Worm (Caenorhabditis elegans) whole organism, mixed stage, embryonic: ENCODE data around the gene T08G3.6.

Experiments used
- M03D4.4 ChIP-seq: sonication (generic microtip); optimal IDR thresholded peaks from 2 replicates; lab custom pipeline; 2017; ENCODE audit warnings: mild to moderate bottlenecking, missing genetic modification characterization, missing compliant biosample characterization
- bed-3 ChIP-seq: fragments of 200-800 bp; sonication (Bioruptor generic); optimal IDR thresholded peaks from 3 replicates; lab custom pipeline; 2018; ENCODE audit warnings: mild to moderate bottlenecking, missing genetic modification characterization, moderate library complexity, missing compliant biosample characterization
- blmp-1 ChIP-seq: fragments of 150-350 bp; optimal IDR thresholded peaks from 2 replicates; lab custom pipeline; 2014; ENCODE audit warnings: missing biosample characterization, missing genetic modification characterization
- ceh-39 ChIP-seq: fragments of 150-350 bp; optimal IDR thresholded peaks from 2 replicates; lab custom pipeline; 2014; ENCODE audit warnings: missing biosample characterization, missing genetic modification characterization
- ceh-43 ChIP-seq: fragments of 200-800 bp; sonication (Bioruptor generic); optimal IDR thresholded peaks from 2 replicates; lab custom pipeline; 2018; ENCODE audit warnings: mild to moderate bottlenecking, missing genetic modification characterization, moderate library complexity, missing compliant biosample characterization
- ceh-83 ChIP-seq: fragments of 200-800 bp; sonication (Bioruptor generic); optimal IDR thresholded peaks from 2 replicates; lab custom pipeline; 2018; ENCODE audit warnings: mild to moderate bottlenecking, missing genetic modification characterization, missing compliant biosample characterization
- cnd-1 ChIP-seq: fragments of 200-800 bp; sonication (Bioruptor generic); optimal IDR thresholded peaks from 2 replicates; lab custom pipeline; 2018; ENCODE audit warnings: mild to moderate bottlenecking, missing genetic modification characterization, missing compliant biosample characterization
- drap-1 ChIP-seq: fragments of 200-800 bp; sonication (Bioruptor generic); optimal IDR thresholded peaks from 3 replicates; lab custom pipeline; 2018; ENCODE audit warnings: mild to moderate bottlenecking, missing genetic modification characterization, missing compliant biosample characterization
- elt-3 ChIP-seq: fragments of 150-350 bp; optimal IDR thresholded peaks from 2 replicates; lab custom pipeline; 2014; ENCODE audit warnings: missing biosample characterization, missing genetic modification characterization
- flh-1 ChIP-seq: fragments of 200-800 bp; sonication (Bioruptor generic); optimal IDR thresholded peaks from 2 replicates; lab custom pipeline; 2018; ENCODE audit warnings: mild to moderate bottlenecking, missing genetic modification characterization, moderate library complexity, missing compliant biosample characterization
- ham-2 ChIP-seq: fragments of 200-800 bp; sonication (Bioruptor generic); optimal IDR thresholded peaks from 2 replicates; lab custom pipeline; 2018; ENCODE audit warnings: mild to moderate bottlenecking, missing genetic modification characterization, missing compliant biosample characterization
- hlh-1 ChIP-seq: fragments of 150-350 bp; optimal IDR thresholded peaks from 2 replicates; lab custom pipeline; 2014; ENCODE audit warnings: missing biosample characterization, missing genetic modification reagents, missing genetic modification characterization
- lin-13 ChIP-seq: fragments of 150-350 bp; optimal IDR thresholded peaks from 2 replicates; lab custom pipeline; 2014; ENCODE audit warnings: missing biosample characterization, missing genetic modification characterization
- lin-32 ChIP-seq: fragments of 200-800 bp; sonication (Bioruptor generic); optimal IDR thresholded peaks from 2 replicates; lab custom pipeline; 2018; ENCODE audit warnings: mild to moderate bottlenecking, missing genetic modification characterization, missing compliant biosample characterization
- lsy-2 ChIP-seq: fragments of 150-350 bp; optimal IDR thresholded peaks from 2 replicates; lab custom pipeline; 2014; ENCODE audit warnings: missing biosample characterization, missing genetic modification characterization
- mep-1 ChIP-seq: fragments of 150-350 bp; optimal IDR thresholded peaks from 2 replicates; lab custom pipeline; 2017; ENCODE audit warnings: missing biosample characterization, missing genetic modification reagents, missing genetic modification characterization, inconsistent platforms
- mls-2 ChIP-seq: sonication (generic microtip); optimal IDR thresholded peaks from 2 replicates; lab custom pipeline; 2016; ENCODE audit warnings: mild to moderate bottlenecking, missing genetic modification characterization, moderate library complexity, missing compliant biosample characterization
- nhr-12 ChIP-seq: fragments of 150-350 bp; optimal IDR thresholded peaks from 2 replicates; lab custom pipeline; 2014; ENCODE audit warnings: missing biosample characterization, missing genetic modification characterization
- nhr-2 ChIP-seq: fragments of 150-350 bp; optimal IDR thresholded peaks from 2 replicates; lab custom pipeline; 2014; ENCODE audit warnings: missing biosample characterization, missing genetic modification characterization
- nhr-237 ChIP-seq: fragments of 150-350 bp; optimal IDR thresholded peaks from 2 replicates; lab custom pipeline; 2014; ENCODE audit warnings: missing biosample characterization, missing genetic modification characterization
- nhr-28 ChIP-seq: fragments of 150-350 bp; optimal IDR thresholded peaks from 2 replicates; lab custom pipeline; 2014; ENCODE audit warnings: missing biosample characterization, missing genetic modification characterization
- nhr-76 ChIP-seq: sonication (generic microtip); optimal IDR thresholded peaks from 2 replicates; lab custom pipeline; 2017; ENCODE audit warnings: missing biosample characterization, missing genetic modification characterization
- pha-4 ChIP-seq: fragments of 150-350 bp; optimal IDR thresholded peaks from 2 replicates; lab custom pipeline; 2018; ENCODE audit warnings: missing biosample characterization, missing genetic modification reagents, missing genetic modification characterization
- sem-2 ChIP-seq: fragments of 200-800 bp; sonication (Bioruptor generic); optimal IDR thresholded peaks from 2 replicates; lab custom pipeline; 2018; ENCODE audit warnings: mild to moderate bottlenecking, missing genetic modification characterization, missing compliant biosample characterization
- snpc-4 ChIP-seq: fragments of 150-350 bp; optimal IDR thresholded peaks from 2 replicates; lab custom pipeline; 2014; ENCODE audit warnings: missing biosample characterization, missing genetic modification characterization
- tbx-8 ChIP-seq: fragments of 200-800 bp; sonication (Bioruptor generic); optimal IDR thresholded peaks from 2 replicates; lab custom pipeline; 2018; ENCODE audit warnings: mild to moderate bottlenecking, missing genetic modification characterization, moderate library complexity, missing compliant biosample characterization
- unc-39 ChIP-seq: fragments of 150-350 bp; optimal IDR thresholded peaks from 2 replicates; lab custom pipeline; 2014; ENCODE audit warnings: missing biosample characterization, missing genetic modification characterization
- unc-62 ChIP-seq: fragments of 150-350 bp; optimal IDR thresholded peaks from 2 replicates; lab custom pipeline; 2014; ENCODE audit warnings: missing biosample characterization, missing genetic modification reagents, missing genetic modification characterization
- ztf-11 ChIP-seq: fragments of 150-350 bp; optimal IDR thresholded peaks from 2 replicates; lab custom pipeline; 2014; ENCODE audit warnings: missing biosample characterization, missing genetic modification characterization

The T08G3.6 gene

ce11 chrV:16479275-16479674, 33.5 kb downstream of the T08G3.6 start, which contains the start of gene T08G3.11:
Gene T08G3.11 (minus strand): TSS chrV:16479375.
- TF ChIP-seq lin-32 (GFP tag; lab: Kevin White, UChicago) (no peak), nhr-237 (tag; lab: Kevin White, UChicago) (no peak), drap-1 (GFP tag; lab: Kevin White, UChicago) (no peak), nhr-2 (tag; lab: Kevin White, UChicago) (no peak), ceh-39 (no peak), unc-62 (GFP tag; lab: Kevin White, UChicago) (no peak), elt-3 (tag; lab: Kevin White, UChicago) (no peak), flh-1 (no peak), ceh-43 (GFP tag; lab: Kevin White, UChicago) (no peak), tbx-8 (no peak), mep-1 (no peak), cnd-1 (no peak), nhr-28 (tag; lab: Kevin White, UChicago) (no peak), snpc-4 (no peak), sem-2 (GFP tag; lab: Kevin White, UChicago) (no peak)

ce11 chrV:16480919-16481630, 35.3 kb downstream of the T08G3.6 start, which contains the start of the genes F57E7.4 and spig-6:
Gene F57E7.4 (minus strand): TSS chrV:16481019.
Gene spig-6 (plus strand): TSS chrV:16481580.
- TF ChIP-seq ceh-83 (GFP tag; lab: Kevin White, UChicago) (no peak), M03D4.4 (no peak), elt-3 (tag; lab: Kevin White, UChicago) (no peak), nhr-2 (tag; lab: Kevin White, UChicago) (no peak), nhr-12 (no peak), unc-62 (GFP tag; lab: Kevin White, UChicago) (no peak), nhr-76 (tag; lab: Kevin White, UChicago) (no peak), flh-1 (no peak), hlh-1 (no peak), ceh-43 (GFP tag; lab: Kevin White, UChicago) (no peak), lin-32 (GFP tag; lab: Kevin White, UChicago) (no peak), pha-4 (no peak), nhr-237 (tag; lab: Kevin White, UChicago) (no peak)

ce11 chrV:16483044-16483443, 37.3 kb downstream of the T08G3.6 start, which contains the start of gene F57E7.2:
Gene F57E7.2 (minus strand): TSS chrV:16483144.
- TF ChIP-seq unc-39 (tag; lab: Kevin White, UChicago) (no peak), nhr-2 (tag; lab: Kevin White, UChicago) (no peak), lin-13 (no peak), nhr-76 (tag; lab: Kevin White, UChicago) (no peak), blmp-1 (no peak), lsy-2 (no peak), flh-1 (no peak), ceh-83 (GFP tag; lab: Kevin White, UChicago) (no peak), ztf-11 (no peak)

- TF ChIP-seq lin-13 (no peak), ceh-43 (GFP tag; lab: Kevin White, UChicago) (no peak)
These were observed 37.9 kb downstream of the T08G3.6 start, which contains the start of gene srh-139 for ce11 chrV:16483681-16484080. Gene srh-139 (plus strand): TSS chrV:16483981.

- TF ChIP-seq nhr-12 (no peak), mep-1 (no peak), cnd-1 (no peak), nhr-28 (tag; lab: Kevin White, UChicago) (no peak), hlh-1 (no peak)
These were observed 41.7 kb downstream of the T08G3.6 start, which contains the start of gene Y32B12A.5 for ce11 chrV:16487474-16487873. Gene Y32B12A.5 (minus strand): TSS chrV:16487574.

ce11 chrV:16488172-16488571, 42.4 kb downstream of the T08G3.6 start, which contains the start of gene sqst-4:
Gene sqst-4 (plus strand): TSS chrV:16488472.
- no peak for TF ChIP-seq mls-2
- TF ChIP-seq elt-3 (tag; lab: Kevin White, UChicago): no peak
- no peak for TF ChIP-seq M03D4.4
- no peak for TF ChIP-seq bed-3 (GFP tag; lab: Kevin White, UChicago)
- no peak for TF ChIP-seq ham-2 (GFP tag; lab: Kevin White, UChicago)
- no peak for TF ChIP-seq nhr-2 (tag; lab: Kevin White, UChicago)
- TF ChIP-seq pha-4: no peak
- TF ChIP-seq blmp-1: no peak
